Worm (Caenorhabditis elegans): ENCODE measurements around the gene F57G12.1.

F57G12.1 gene

DNA sequence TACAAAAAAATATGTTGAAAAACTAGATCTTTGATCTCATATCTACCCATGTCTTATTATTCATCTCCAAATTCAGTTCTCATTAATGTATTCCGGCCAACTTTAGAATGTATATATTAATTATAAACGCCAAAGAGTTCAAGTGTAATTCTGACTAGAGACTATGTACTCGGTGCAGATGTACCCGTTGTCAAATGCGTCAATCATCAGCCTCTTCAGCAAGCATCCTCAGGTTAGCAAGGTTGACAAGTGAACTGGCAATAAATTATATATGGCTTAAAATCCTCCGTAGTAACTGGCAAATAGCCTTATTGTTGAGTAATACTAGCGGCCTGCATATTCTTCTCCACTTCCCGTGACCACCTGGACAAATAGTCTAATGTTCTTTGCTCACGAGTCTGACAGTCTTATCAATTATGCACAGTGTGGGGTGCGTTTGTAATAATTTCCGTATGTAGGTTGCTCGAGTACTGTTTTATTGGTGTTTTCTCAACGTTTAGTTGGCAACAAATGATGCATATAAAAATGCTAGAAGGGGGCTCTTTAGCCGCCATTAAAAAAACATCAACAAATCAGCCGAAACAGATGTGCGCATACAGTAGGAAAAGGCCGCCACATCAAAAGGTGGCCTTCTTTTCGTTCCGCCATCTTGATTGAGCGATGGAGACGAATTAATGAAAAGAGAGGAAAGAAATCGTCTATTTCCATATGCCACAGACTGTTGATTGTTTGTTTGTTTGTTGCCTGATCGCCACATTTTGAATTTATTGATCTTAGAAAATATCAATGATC, 17.0 kb upstream of the F57G12.1 start:
- TF ChIP-seq hmbx-1 (tag; optimal IDR thresholded peaks at IDR 0.05) (no peak), tbx-37 (GFP tag; conservative IDR thresholded peaks at IDR 0.05) (no peak), F13C5.2 (tag; optimal IDR thresholded peaks at IDR 0.05) (no peak), hmg-4 (GFP tag; optimal IDR thresholded peaks at IDR 0.05) (peak; percentile 51), scrt-1 (GFP tag; IDR thresholded peaks at IDR 0.05) (no peak), ets-7 (tag; optimal IDR thresholded peaks at IDR 0.05) (no peak), hnd-1 (tag; optimal IDR thresholded peaks at IDR 0.05) (no peak)

DNA sequence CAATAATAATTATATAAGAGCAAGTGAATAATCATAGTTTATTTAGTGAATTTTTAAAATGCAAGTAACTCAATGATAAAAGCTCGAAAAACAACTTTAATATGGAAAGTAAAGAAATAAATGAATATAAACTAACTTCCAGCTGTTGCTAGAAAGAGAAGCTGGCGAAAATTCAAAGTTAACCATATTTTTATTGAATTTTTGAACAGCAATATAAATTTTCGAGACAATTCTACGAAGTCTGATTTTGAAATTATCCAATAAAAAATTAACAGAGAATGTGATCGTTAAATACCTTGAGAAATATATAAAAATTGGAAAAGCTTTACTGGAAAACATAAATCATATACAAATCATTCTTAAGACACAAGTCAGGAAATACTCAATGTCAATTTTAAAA, 15.1 kb upstream of the F57G12.1 start:
- TF ChIP-seq hnd-1 (tag; optimal IDR thresholded peaks at IDR 0.05) (no peak), tbx-11 (GFP tag; IDR thresholded peaks at IDR 0.05) (no peak), ets-7 (tag; optimal IDR thresholded peaks at IDR 0.05) (no peak), pes-1 (GFP tag; IDR thresholded peaks at IDR 0.05) (no peak), scrt-1 (GFP tag; IDR thresholded peaks at IDR 0.05) (no peak), ama-1 (optimal IDR thresholded peaks at IDR 0.05) (no peak), hmbx-1 (tag; optimal IDR thresholded peaks at IDR 0.05) (no peak), tbx-37 (GFP tag; conservative IDR thresholded peaks at IDR 0.05) (no peak), hmg-4 (GFP tag; optimal IDR thresholded peaks at IDR 0.05) (no peak), ceh-36 (tag; optimal IDR thresholded peaks at IDR 0.05) (no peak), flt-1 (GFP tag; IDR thresholded peaks at IDR 0.05) (no peak), aly-1 (tag; optimal IDR thresholded peaks at IDR 0.05) (no peak), F13C5.2 (tag; optimal IDR thresholded peaks at IDR 0.05) (no peak), ceh-13 (GFP tag; optimal IDR thresholded peaks at IDR 0.05) (no peak), B0310.2 (tag; optimal IDR thresholded peaks at IDR 0.05) (no peak), tra-4 (tag; optimal IDR thresholded peaks at IDR 0.05) (no peak), sea-1 (GFP tag; conservative IDR thresholded peaks at IDR 0.05) (no peak)

DNA sequence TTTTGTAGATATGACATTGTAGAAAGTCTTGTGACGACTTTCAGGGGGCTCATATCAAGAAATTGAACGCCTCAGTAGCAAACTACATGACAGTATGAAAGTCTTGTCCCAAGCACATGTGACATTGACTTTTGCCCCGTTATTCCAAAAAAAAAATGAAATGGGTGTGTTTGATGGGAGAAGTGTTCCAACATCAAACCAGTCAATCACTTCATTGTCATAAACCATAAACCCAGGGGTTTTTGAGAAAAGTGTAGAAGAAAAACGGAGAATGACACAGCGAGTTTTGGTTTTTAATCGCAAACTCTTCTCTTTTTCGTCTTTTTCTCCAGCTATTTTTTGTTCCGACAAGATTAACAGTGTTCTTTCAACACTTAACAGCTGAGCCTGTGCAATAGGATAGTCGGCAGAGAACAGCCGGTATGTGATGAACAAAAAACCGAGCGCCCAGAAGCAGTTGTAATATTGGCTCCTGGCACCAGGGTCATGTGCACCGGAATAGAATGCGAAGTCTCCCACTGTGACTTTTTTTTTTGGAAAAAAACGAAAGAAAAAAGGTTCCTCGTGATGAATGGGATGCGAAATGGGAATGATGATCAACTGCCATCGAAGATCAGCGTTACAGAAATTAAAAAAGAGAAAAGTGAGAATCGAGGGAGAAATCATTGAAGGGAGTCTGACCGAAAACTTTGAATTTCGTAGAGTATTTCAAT, 14.5 kb upstream of the F57G12.1 start:
- no peak for TF ChIP-seq hmg-4 (GFP tag; optimal IDR thresholded peaks at IDR 0.05)
- no peak for TF ChIP-seq pes-1 (GFP tag; IDR thresholded peaks at IDR 0.05)

DNA sequence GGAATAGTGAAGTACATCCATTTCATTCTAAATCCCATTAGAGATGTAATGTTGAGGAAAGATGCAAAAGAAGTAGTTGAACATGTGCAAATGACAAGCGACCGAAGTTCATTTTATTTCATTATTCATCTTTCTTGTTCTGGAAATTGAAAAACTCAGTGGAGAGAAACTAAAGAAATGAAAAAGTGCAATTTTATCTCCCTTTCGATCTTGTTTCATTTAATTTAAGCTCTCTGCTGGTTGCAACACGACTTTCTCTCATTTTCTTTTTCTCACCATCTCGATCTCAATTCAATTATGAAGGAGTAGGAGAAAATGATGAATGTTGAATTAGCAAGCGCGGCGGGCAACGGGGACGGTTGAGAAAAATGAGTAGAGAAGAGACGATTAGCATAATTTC, 12.9 kb upstream of the F57G12.1 start:
- TF ChIP-seq aly-1 (tag; optimal IDR thresholded peaks at IDR 0.05) (no peak), ceh-13 (GFP tag; optimal IDR thresholded peaks at IDR 0.05) (no peak), tbx-37 (GFP tag; conservative IDR thresholded peaks at IDR 0.05) (no peak), flt-1 (GFP tag; IDR thresholded peaks at IDR 0.05) (no peak), B0310.2 (tag; optimal IDR thresholded peaks at IDR 0.05) (no peak), sea-1 (GFP tag; conservative IDR thresholded peaks at IDR 0.05) (no peak), hmg-4 (GFP tag; optimal IDR thresholded peaks at IDR 0.05) (no peak), tra-4 (tag; optimal IDR thresholded peaks at IDR 0.05) (no peak), ama-1 (optimal IDR thresholded peaks at IDR 0.05) (no peak), pes-1 (GFP tag; IDR thresholded peaks at IDR 0.05) (no peak)

DNA sequence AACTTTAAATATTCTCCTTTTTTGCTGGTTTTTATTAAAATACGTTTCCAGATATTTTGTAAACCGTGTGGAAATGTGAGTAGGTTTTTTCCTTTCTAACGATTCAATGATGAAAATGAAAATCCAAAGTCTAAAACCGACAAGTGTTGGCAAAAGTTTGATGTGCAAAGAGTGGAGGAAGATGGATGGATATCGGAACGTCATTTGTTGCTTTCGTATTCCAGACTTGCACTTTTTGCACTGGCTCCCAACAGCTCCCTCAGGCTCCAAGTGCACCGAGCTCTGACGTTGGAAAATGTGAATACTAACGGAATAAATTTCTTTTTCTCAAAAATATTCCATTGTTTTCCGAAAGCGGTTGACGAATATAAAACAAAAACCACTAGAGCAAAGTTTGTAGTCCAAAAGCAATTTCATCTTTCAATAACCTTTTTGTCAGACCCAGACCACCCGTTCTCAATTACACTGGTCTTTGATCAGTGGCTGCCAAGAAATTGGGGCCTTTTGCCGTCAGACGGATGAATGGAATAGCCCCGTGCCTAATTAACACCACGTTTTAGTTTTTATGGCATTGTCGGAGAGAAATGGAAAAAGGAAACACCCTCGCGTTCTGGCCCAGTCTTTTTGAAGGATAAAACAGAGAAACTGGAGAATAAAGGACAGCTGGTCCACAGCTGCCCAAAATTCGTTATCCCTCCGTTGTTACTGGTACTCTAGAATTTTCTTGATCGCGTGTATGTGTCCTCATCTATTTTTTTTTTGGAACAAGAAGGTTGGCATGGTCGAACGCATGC, 11.4 kb upstream of the F57G12.1 start:
- TF ChIP-seq hmg-4 (GFP tag; optimal IDR thresholded peaks at IDR 0.05) (peak; percentile 2), F13C5.2 (tag; optimal IDR thresholded peaks at IDR 0.05) (peak; percentile 25), scrt-1 (GFP tag; IDR thresholded peaks at IDR 0.05) (no peak), pes-1 (GFP tag; IDR thresholded peaks at IDR 0.05) (peak; percentile 30; the same call in 1 of the 2 replicates), ceh-36 (tag; optimal IDR thresholded peaks at IDR 0.05) (no peak)

DNA sequence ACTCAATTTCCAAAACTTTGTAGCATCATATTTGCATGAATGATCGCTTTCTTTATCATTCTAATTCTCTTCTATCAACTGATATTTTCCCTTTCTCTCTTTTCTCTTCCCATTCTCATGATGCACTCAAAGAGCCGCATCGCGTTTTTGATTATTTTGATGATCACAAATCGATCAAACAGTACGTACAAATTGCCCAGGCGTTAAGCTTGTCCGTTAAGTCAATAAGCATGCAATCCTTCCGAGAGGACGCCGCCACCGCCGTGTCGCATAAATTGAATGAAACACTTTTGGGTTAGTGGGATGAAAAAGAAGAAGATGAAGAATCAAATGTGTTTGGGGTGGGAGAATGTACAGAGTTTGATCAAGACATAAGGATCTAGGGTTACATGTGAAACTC, 10.1 kb upstream of the F57G12.1 start:
- TF ChIP-seq F13C5.2 (tag; optimal IDR thresholded peaks at IDR 0.05) (no peak), ets-7 (tag; optimal IDR thresholded peaks at IDR 0.05) (no peak), hnd-1 (tag; optimal IDR thresholded peaks at IDR 0.05) (no peak), pes-1 (GFP tag; IDR thresholded peaks at IDR 0.05) (no peak), ama-1 (optimal IDR thresholded peaks at IDR 0.05) (no peak), sea-1 (GFP tag; conservative IDR thresholded peaks at IDR 0.05) (no peak), ceh-13 (GFP tag; optimal IDR thresholded peaks at IDR 0.05) (no peak), tra-4 (tag; optimal IDR thresholded peaks at IDR 0.05) (no peak), flt-1 (GFP tag; IDR thresholded peaks at IDR 0.05) (no peak), tbx-37 (GFP tag; conservative IDR thresholded peaks at IDR 0.05) (no peak), hmbx-1 (tag; optimal IDR thresholded peaks at IDR 0.05) (no peak), tbx-11 (GFP tag; IDR thresholded peaks at IDR 0.05) (no peak)

DNA sequence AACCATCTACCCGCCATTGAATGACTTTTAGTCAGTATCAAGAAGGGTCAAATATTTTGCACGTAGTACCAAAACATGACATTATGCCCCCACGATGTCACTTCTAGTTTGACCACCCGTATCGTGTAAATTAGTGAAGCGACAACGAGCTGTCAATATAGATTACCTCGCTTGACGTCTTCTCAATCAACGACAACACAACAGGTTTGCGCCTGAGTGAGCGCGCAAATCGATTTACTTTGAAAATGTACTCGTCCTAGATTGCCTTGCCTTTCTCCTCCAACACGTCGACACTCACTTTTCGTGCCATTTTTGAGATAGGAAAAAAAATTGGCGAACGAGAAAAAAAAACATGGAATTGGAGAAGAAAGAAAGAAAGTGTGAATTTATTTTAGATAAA, 9.2 kb upstream of the F57G12.1 start:
- TF ChIP-seq F13C5.2 (tag; optimal IDR thresholded peaks at IDR 0.05) = no peak
- TF ChIP-seq hnd-1 (tag; optimal IDR thresholded peaks at IDR 0.05) = no peak
- no peak for TF ChIP-seq sea-1 (GFP tag; conservative IDR thresholded peaks at IDR 0.05)
- TF ChIP-seq B0310.2 (tag; optimal IDR thresholded peaks at IDR 0.05) = no peak
- TF ChIP-seq tbx-37 (GFP tag; conservative IDR thresholded peaks at IDR 0.05) = no peak
- no peak for TF ChIP-seq tbx-11 (GFP tag; IDR thresholded peaks at IDR 0.05)
- no peak for TF ChIP-seq ceh-36 (tag; optimal IDR thresholded peaks at IDR 0.05)
- no peak for TF ChIP-seq scrt-1 (GFP tag; IDR thresholded peaks at IDR 0.05)
- TF ChIP-seq aly-1 (tag; optimal IDR thresholded peaks at IDR 0.05) = no peak

Measured in whole organism, early embryonic.